Worm (Caenorhabditis elegans): ENCODE data around the gene R03H10.4.

DNA sequence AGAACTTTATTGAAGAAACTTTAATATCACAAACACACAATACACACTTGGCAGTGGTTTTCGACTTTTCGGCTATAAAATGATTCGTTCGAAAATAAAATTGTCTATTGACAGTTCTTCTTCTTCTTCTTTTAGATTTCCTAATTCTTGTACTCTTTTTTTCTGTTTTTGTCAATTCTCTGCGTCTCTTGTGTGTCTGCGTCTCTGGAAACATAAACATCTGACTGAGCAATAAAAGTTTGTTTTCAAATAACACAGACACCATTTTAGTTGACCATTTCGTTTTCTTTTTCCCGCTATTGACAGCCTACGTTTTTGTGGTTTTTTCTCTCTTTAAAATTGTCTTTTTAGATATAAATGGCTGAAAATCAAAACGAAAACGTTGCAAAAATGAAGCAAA, 11.6 kb upstream of the R03H10.4 start, which contains the start of gene R03H10.1:
- TF ChIP-seq unc-62 (GFP tag; optimal IDR thresholded peaks at IDR 0.05) (no peak), gei-17 (GFP tag; optimal IDR thresholded peaks at IDR 0.05) (no peak), ets-4 (GFP tag; optimal IDR thresholded peaks at IDR 0.05) (no peak), lsy-27 (tag; optimal IDR thresholded peaks at IDR 0.05; ENCODE audit: borderline replicate concordance, insufficient read depth) (no peak)
